Fruit fly (Drosophila melanogaster) whole organism: ENCODE measurements around the gene CG4210.

ENCODE experiments used
- CG8478 ChIP-seq: fragments of >200 bp; optimal IDR thresholded peaks from 2 replicates; lab custom pipeline; 2018; ENCODE audit warnings: inconsistent platforms
- Dll ChIP-seq: fragments of >200 bp; optimal IDR thresholded peaks from 2 replicates; lab custom pipeline; 2017
- EcR ChIP-seq, 2 experiments: fragments of >200 bp; optimal IDR thresholded peaks; 2 replicates each; lab custom pipeline; 2017; ENCODE audit warnings: missing biosample characterization in 2 of 2, missing genetic modification characterization in 2 of 2, missing genetic modification reagents in 2 of 2
- pan ChIP-seq: fragments of >200 bp; optimal IDR thresholded peaks from 2 replicates; lab custom pipeline; 2017
- psq ChIP-seq: fragments of >200 bp; optimal IDR thresholded peaks from 2 replicates; lab custom pipeline; 2017
- usp ChIP-seq: fragments of >200 bp; optimal IDR thresholded peaks from 2 replicates; lab custom pipeline; 2017; ENCODE audit warnings: missing biosample characterization, missing genetic modification characterization, mixed read lengths

DNA sequence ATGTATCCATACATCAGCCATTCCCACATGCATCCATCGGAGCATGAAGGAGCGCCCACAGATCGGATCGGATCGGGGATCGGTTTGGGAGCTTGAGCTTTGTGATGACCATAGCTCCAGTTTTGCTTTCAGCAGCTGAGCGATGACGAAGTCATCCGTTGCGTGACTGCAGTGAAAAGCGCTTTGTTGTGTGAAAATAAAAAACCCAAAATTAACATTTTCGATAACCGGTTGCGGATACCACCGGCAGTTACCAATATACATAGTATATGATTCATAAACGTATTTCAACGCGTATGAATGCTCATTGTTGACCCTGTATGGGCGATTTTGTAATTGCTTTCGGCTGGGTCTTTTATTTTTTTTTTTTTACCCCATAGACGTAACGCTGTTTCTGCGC, 8.6 kb upstream of the CG4210 start:
- TF ChIP-seq EcR (GFP tag; optimal IDR thresholded peaks at IDR 0.05; lab: Kevin White, UChicago) (no peak), psq (no peak), Dll (lab: Kevin White, UChicago) (no peak), pan (lab: Kevin White, UChicago) (no peak), CG8478 (lab: Kevin White, UChicago) (no peak), usp (GFP tag; lab: Kevin White, UChicago) (no peak)
